Fruit fly (Drosophila melanogaster) whole organism, wandering third instar larva: Measurements from ENCODE around the gene CG12589.
A peak's percentile ranks its signal among the peaks of the same experiment; 100 is the strongest.

Experiments used
- Dfd ChIP-seq: fragments of >200 bp; optimal IDR thresholded peaks from 2 replicates; lab custom pipeline; 2017; ENCODE audit warnings: missing biosample characterization, missing genetic modification characterization
- Dif ChIP-seq: fragments of 200-275, 200-300 bp; sonication (Bioruptor generic); optimal IDR thresholded peaks from 2 replicates; lab custom pipeline; 2018; ENCODE audit warnings: missing biosample characterization, missing genetic modification characterization; ENCODE audit not compliant: partially characterized antibody
- Myc ChIP-seq: fragments of >200 bp; optimal IDR thresholded peaks from 2 replicates; lab custom pipeline; 2017
- fru ChIP-seq: fragments of 200-800 bp; sonication (Bioruptor generic); optimal IDR thresholded peaks from 3 replicates; lab custom pipeline; 2016; ENCODE audit warnings: missing biosample characterization, mild to moderate bottlenecking, missing genetic modification characterization
- h ChIP-seq: fragments of 200-800 bp; sonication (Bioruptor generic); optimal IDR thresholded peaks from 3 replicates; lab custom pipeline; 2016; ENCODE audit warnings: missing biosample characterization, mild to moderate bottlenecking, missing genetic modification characterization
- jim ChIP-seq: fragments of 175-275, 200-325 bp; sonication (Bioruptor generic); optimal IDR thresholded peaks from 2 replicates; lab custom pipeline; 2016; ENCODE audit warnings: missing biosample characterization, mild to moderate bottlenecking, missing genetic modification characterization
- lola ChIP-seq: fragments of >200 bp; optimal IDR thresholded peaks from 2 replicates; lab custom pipeline; 2017; ENCODE audit warnings: missing biosample characterization, missing genetic modification characterization
- sv ChIP-seq: fragments of 200-800 bp; sonication (Bioruptor generic); optimal IDR thresholded peaks from 3 replicates; lab custom pipeline; 2016; ENCODE audit warnings: missing biosample characterization, missing genetic modification characterization
- usp ChIP-seq: fragments of >200 bp; optimal IDR thresholded peaks from 2 replicates; lab custom pipeline; 2017; ENCODE audit warnings: missing biosample characterization, missing genetic modification characterization

- TF ChIP-seq sv (no peak), usp (no peak), Myc (no peak), jim (no peak), fru (GFP tag; lab: Kevin White, UChicago) (peak; percentile 65), lola (GFP tag; lab: Kevin White, UChicago) (no peak), h (GFP tag; lab: Kevin White, UChicago) (peak; percentile 55), Dfd (GFP tag; lab: Kevin White, UChicago) (no peak), Dif (GFP tag; lab: Kevin White, UChicago) (peak; percentile 32)
Measured at dm6 chr3R:5089514-5090259, 49.1 kb downstream of the CG12589 start.
